Worm (Caenorhabditis elegans): ENCODE measurements around the gene R160.2.
"Not testable (repeated sequence)": the region's sequence is repeated elsewhere in the genome, so short reads cannot be mapped to it uniquely, and the experiment has no call there.

DNA sequence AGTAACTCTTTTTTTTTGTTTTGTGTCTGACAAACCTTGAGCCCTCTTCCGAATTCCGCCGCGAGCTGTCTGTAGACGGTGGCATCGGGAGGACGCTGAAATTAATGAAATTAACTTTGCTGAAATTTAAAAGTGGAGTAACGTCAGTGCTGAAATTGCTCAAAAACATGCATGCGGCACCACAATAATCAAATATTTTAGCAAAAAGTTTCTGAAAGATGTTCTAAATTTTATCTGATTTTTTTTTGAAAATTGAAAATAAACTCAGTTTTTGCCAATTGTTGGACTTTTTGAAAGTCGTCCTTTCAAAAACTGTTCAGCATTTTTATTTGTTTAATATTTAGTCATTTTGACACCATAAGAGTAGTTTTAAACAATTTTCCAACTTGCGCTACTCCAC, 40.8 kb downstream of the R160.2 start, which contains the start of gene cst-2:
- TF ChIP-seq pha-4, snpc-4, mep-1, ztf-11, nhr-237, unc-39, ceh-39 (tag; optimal IDR thresholded peaks at IDR 0.05): not testable (repeated sequence)
